Worm (Caenorhabditis elegans) whole organism, L1 larva: ENCODE results near the gene C14A4.7.
A peak's percentile ranks its signal among the peaks of the same experiment; 100 is the strongest.

Experiments
- C34B4.2 ChIP-seq: sonication (generic microtip); optimal IDR thresholded peaks from 2 replicates; lab custom pipeline; 2017; ENCODE audit warnings: mild to moderate bottlenecking, missing genetic modification characterization, missing compliant biosample characterization
- alr-1 ChIP-seq: fragments of 200-800 bp; sonication (Bioruptor generic); optimal IDR thresholded peaks from 2 replicates; lab custom pipeline; 2018; ENCODE audit warnings: borderline replicate concordance, mild to moderate bottlenecking, missing genetic modification characterization, missing compliant biosample characterization
- aly-2 ChIP-seq: fragments of 150-350 bp; optimal IDR thresholded peaks from 2 replicates; lab custom pipeline; 2014; ENCODE audit warnings: missing biosample characterization, missing genetic modification characterization
- blmp-1 ChIP-seq: fragments of 150-350 bp; optimal IDR thresholded peaks from 2 replicates; lab custom pipeline; 2014; ENCODE audit warnings: missing biosample characterization, missing genetic modification characterization
- ceh-8 ChIP-seq: fragments of 200-800 bp; sonication (Bioruptor generic); optimal IDR thresholded peaks from 2 replicates; lab custom pipeline; 2018; ENCODE audit warnings: mild to moderate bottlenecking, missing genetic modification characterization, moderate library complexity, missing compliant biosample characterization
- dpl-1 ChIP-seq, 3 experiments: fragments of 150-350 bp in 2 of 3; sonication (generic microtip) in 1 of 3; optimal IDR thresholded peaks; 2 replicates each; lab custom pipeline; 2014 to 2017; ENCODE audit warnings: missing biosample characterization in 3 of 3, missing genetic modification characterization in 3 of 3, missing genetic modification reagents in 3 of 3
- dsc-1 ChIP-seq: sonication (generic microtip); optimal IDR thresholded peaks from 2 replicates; lab custom pipeline; 2016; ENCODE audit warnings: mild to moderate bottlenecking, missing genetic modification characterization, missing compliant biosample characterization
- efl-1 ChIP-seq, 4 experiments: fragments of 150-350 bp; optimal IDR thresholded peaks in 3 of 4; peaks in 1 of 4; 1 replicate in 1 of 4; 2 replicates in 3 of 4; lab custom pipeline; 2014; ENCODE audit warnings: missing biosample characterization in 2 of 4, missing genetic modification characterization in 2 of 4, missing genetic modification reagents in 2 of 4
- efl-3 ChIP-seq: fragments of 200-800 bp; sonication (Bioruptor generic); optimal IDR thresholded peaks from 2 replicates; lab custom pipeline; 2018; ENCODE audit warnings: mild to moderate bottlenecking, missing genetic modification characterization, missing compliant biosample characterization
- egl-13 ChIP-seq: sonication (generic microtip); optimal IDR thresholded peaks from 2 replicates; lab custom pipeline; 2016; ENCODE audit warnings: missing genotype, missing genetic modification reagents, missing genetic modification characterization, missing compliant biosample characterization
- egl-27 ChIP-seq, 2 experiments: fragments of 150-350 bp in 1 of 2; sonication (generic microtip); optimal IDR thresholded peaks; 3 replicates each; lab custom pipeline; 2017 to 2018; ENCODE audit warnings: missing biosample characterization in 2 of 2, missing genetic modification characterization in 2 of 2, missing genetic modification reagents in 2 of 2
- ets-5 ChIP-seq: fragments of 200-800 bp; sonication (Bioruptor generic); IDR thresholded peaks from 2 replicates; pipeline ENCODE4 v1.3.6; 2022; ENCODE audit warnings: missing genetic modification characterization, missing compliant biosample characterization
- fkh-10 ChIP-seq: sonication (generic microtip); optimal IDR thresholded peaks from 2 replicates; lab custom pipeline; 2017; ENCODE audit warnings: missing biosample characterization, missing genetic modification reagents, missing genetic modification characterization
- fkh-8 ChIP-seq: sonication (generic microtip); optimal IDR thresholded peaks from 2 replicates; lab custom pipeline; 2016; ENCODE audit warnings: mild to moderate bottlenecking, missing genetic modification characterization, missing compliant biosample characterization
- grh-1 ChIP-seq: fragments of 200-800 bp; sonication (Bioruptor generic); IDR thresholded peaks from 2 replicates; pipeline ENCODE4 v1.3.6; 2022; ENCODE audit warnings: missing genetic modification reagents, missing genetic modification characterization, missing compliant biosample characterization
- hlh-17 ChIP-seq: fragments of 200-800 bp; sonication (Bioruptor generic); optimal IDR thresholded peaks from 2 replicates; lab custom pipeline; 2018; ENCODE audit warnings: missing genetic modification characterization, mild to moderate bottlenecking, missing compliant biosample characterization, moderate library complexity, borderline replicate concordance
- hlh-4 ChIP-seq: sonication (generic microtip); optimal IDR thresholded peaks from 2 replicates; lab custom pipeline; 2016; ENCODE audit warnings: mild to moderate bottlenecking, missing genetic modification characterization, missing compliant biosample characterization
- irx-1 ChIP-seq: sonication (generic microtip); optimal IDR thresholded peaks from 2 replicates; lab custom pipeline; 2016; ENCODE audit warnings: missing genetic modification characterization, missing compliant biosample characterization
- isw-1 ChIP-seq: fragments of 200-800 bp; sonication (Bioruptor generic); IDR thresholded peaks from 2 replicates; pipeline ENCODE4 v1.3.6; 2022; ENCODE audit warnings: missing genetic modification characterization, missing compliant biosample characterization
- jun-1 ChIP-seq: fragments of 150-350 bp; optimal IDR thresholded peaks from 2 replicates; lab custom pipeline; 2014; ENCODE audit warnings: missing biosample characterization, missing genetic modification reagents, missing genetic modification characterization
- lin-13 ChIP-seq: fragments of 150-350 bp; optimal IDR thresholded peaks from 2 replicates; lab custom pipeline; 2014; ENCODE audit warnings: missing biosample characterization, missing genetic modification reagents, missing genetic modification characterization
- lin-14 ChIP-seq: fragments of 200-800 bp; sonication (Bioruptor generic); optimal IDR thresholded peaks from 2 replicates; lab custom pipeline; 2018; ENCODE audit warnings: mild to moderate bottlenecking, missing genetic modification characterization, moderate library complexity, missing compliant biosample characterization
- lir-3 ChIP-seq: sonication (generic microtip); optimal IDR thresholded peaks from 2 replicates; lab custom pipeline; 2016; ENCODE audit warnings: mild to moderate bottlenecking, missing genetic modification characterization, moderate library complexity, missing compliant biosample characterization; ENCODE audit not compliant: poor library complexity
- mab-9 ChIP-seq: fragments of 200-800 bp; sonication (Bioruptor generic); IDR thresholded peaks from 2 replicates; pipeline ENCODE4 v1.3.6; 2022; ENCODE audit warnings: missing genetic modification reagents, missing genetic modification characterization, missing compliant biosample characterization
- mep-1 ChIP-seq: fragments of 150-350 bp; optimal IDR thresholded peaks from 2 replicates; lab custom pipeline; 2014; ENCODE audit warnings: missing biosample characterization, missing genetic modification characterization
- nhr-11 ChIP-seq: fragments of 150-350 bp; optimal IDR thresholded peaks from 2 replicates; lab custom pipeline; 2014; ENCODE audit warnings: missing biosample characterization, missing genetic modification characterization
- nhr-12 ChIP-seq: sonication (generic microtip); optimal IDR thresholded peaks from 2 replicates; lab custom pipeline; 2017; ENCODE audit warnings: missing biosample characterization, missing genetic modification characterization
- nhr-20 ChIP-seq: sonication (generic microtip); optimal IDR thresholded peaks from 2 replicates; lab custom pipeline; 2016; ENCODE audit warnings: mild to moderate bottlenecking, missing genetic modification characterization, missing compliant biosample characterization
- nhr-47 ChIP-seq: sonication (generic microtip); optimal IDR thresholded peaks from 2 replicates; lab custom pipeline; 2016; ENCODE audit warnings: mild to moderate bottlenecking, missing genetic modification characterization, moderate library complexity, missing compliant biosample characterization
- nhr-71 ChIP-seq: sonication (generic microtip); optimal IDR thresholded peaks from 2 replicates; lab custom pipeline; 2016; ENCODE audit warnings: mild to moderate bottlenecking, missing genetic modification characterization, moderate library complexity, missing compliant biosample characterization
- nhr-90 ChIP-seq: sonication (generic microtip); optimal IDR thresholded peaks from 2 replicates; lab custom pipeline; 2016; ENCODE audit warnings: mild to moderate bottlenecking, missing genetic modification characterization, missing compliant biosample characterization; ENCODE audit not compliant: poor library complexity
- pag-3 ChIP-seq: sonication (generic microtip); optimal IDR thresholded peaks from 2 replicates; lab custom pipeline; 2017; ENCODE audit warnings: missing genetic modification characterization, mild to moderate bottlenecking, missing compliant biosample characterization, antibody characterized with exemption, borderline replicate concordance; ENCODE audit not compliant: insufficient read depth
- pax-3 ChIP-seq: fragments of 200-800 bp; sonication (Bioruptor generic); optimal IDR thresholded peaks from 2 replicates; lab custom pipeline; 2018; ENCODE audit warnings: mild to moderate bottlenecking, missing genetic modification characterization, moderate library complexity, missing compliant biosample characterization
- pqm-1 ChIP-seq: sonication (generic microtip); optimal IDR thresholded peaks from 3 replicates; lab custom pipeline; 2017; ENCODE audit warnings: missing biosample characterization, missing genetic modification characterization
- sptf-1 ChIP-seq: fragments of 150-350 bp; optimal IDR thresholded peaks from 2 replicates; lab custom pipeline; 2014; ENCODE audit warnings: missing biosample characterization, missing genetic modification characterization
- sup-37 ChIP-seq: fragments of 200-800 bp; sonication (Bioruptor generic); optimal IDR thresholded peaks from 2 replicates; lab custom pipeline; 2018; ENCODE audit warnings: mild to moderate bottlenecking, missing genetic modification characterization, missing compliant biosample characterization
- tbx-2 ChIP-seq: sonication (generic microtip); optimal IDR thresholded peaks from 2 replicates; lab custom pipeline; 2016; ENCODE audit warnings: missing genetic modification characterization, missing compliant biosample characterization
- unc-130 ChIP-seq: fragments of 150-350 bp; optimal IDR thresholded peaks from 2 replicates; lab custom pipeline; 2017; ENCODE audit warnings: missing biosample characterization, missing genetic modification characterization, inconsistent platforms
- unc-98 ChIP-seq: fragments of 200-800 bp; sonication (Bioruptor generic); IDR thresholded peaks from 2 replicates; pipeline ENCODE4 v1.3.6; 2022; ENCODE audit warnings: missing genetic modification characterization, missing compliant biosample characterization
- zag-1 ChIP-seq: fragments of 150-350 bp; optimal IDR thresholded peaks from 2 replicates; lab custom pipeline; 2014; ENCODE audit warnings: missing biosample characterization, missing genetic modification characterization
- zip-4 ChIP-seq: fragments of 200-800 bp; sonication (Bioruptor generic); optimal IDR thresholded peaks from 2 replicates; lab custom pipeline; 2018; ENCODE audit warnings: mild to moderate bottlenecking, missing genetic modification characterization, moderate library complexity, missing compliant biosample characterization
- ztf-11 ChIP-seq, 2 experiments: sonication (generic microtip); optimal IDR thresholded peaks; 2 replicates each; lab custom pipeline; 2016 to 2017; ENCODE audit warnings: missing genetic modification characterization in 2 of 2, missing biosample characterization in 1 of 2, missing compliant biosample characterization in 1 of 2

C14A4.7 gene

ce11 chrII:10578843-10579430 is 17.4 kb downstream of the C14A4.7 start, which contains the start of gene rpb-6 (continued):
- TF ChIP-seq C34B4.2 (tag; lab: Kevin White, UChicago) (no peak), ceh-8 (no peak), fkh-10 (GFP tag; lab: Kevin White, UChicago) (no peak), egl-27 (tag; optimal IDR thresholded peaks at IDR 0.05; lab: Kevin White, UChicago) (no peak)

DNA sequence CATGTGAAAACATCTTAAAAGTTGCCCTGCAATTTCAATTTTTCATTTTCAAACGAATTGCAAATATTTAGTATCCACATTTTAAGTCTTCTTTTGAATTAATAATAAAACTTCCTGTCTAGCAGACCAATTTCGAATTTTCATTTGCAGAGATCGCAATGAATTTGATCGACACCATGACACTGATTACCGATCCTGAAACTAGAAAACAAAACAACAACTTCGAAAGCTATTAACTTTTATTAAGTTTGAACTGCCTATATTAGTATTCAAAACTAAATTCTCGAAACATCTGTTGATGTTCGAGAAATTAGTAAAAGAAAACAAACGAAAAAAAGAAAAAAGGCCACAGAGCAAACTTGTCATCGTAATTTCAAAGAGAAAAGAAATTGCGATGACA is 22.2 kb downstream of the C14A4.7 start:
- TF ChIP-seq egl-13 (tag; lab: Kevin White, UChicago), result no peak
- TF ChIP-seq pag-3, result no peak
- TF ChIP-seq nhr-20 (tag; lab: Kevin White, UChicago), result no peak
- no peak for TF ChIP-seq efl-1 (optimal IDR thresholded peaks at IDR 0.05; lab: Kevin White, UChicago)
- no peak for TF ChIP-seq efl-1 (GFP tag; optimal IDR thresholded peaks at IDR 0.05 in 1 of 2; lab: Kevin White, UChicago)
- TF ChIP-seq sup-37 (GFP tag; lab: Kevin White, UChicago), result no peak
- TF ChIP-seq pqm-1 (tag; lab: Kevin White, UChicago), result no peak
- TF ChIP-seq lin-13, result no peak
- no peak for TF ChIP-seq lin-14 (GFP tag; lab: Kevin White, UChicago)
- no peak for TF ChIP-seq ets-5
- TF ChIP-seq hlh-17 (GFP tag; lab: Kevin White, UChicago), result no peak

- TF ChIP-seq nhr-47 (tag; lab: Kevin White, UChicago) (no peak), C34B4.2 (tag; lab: Kevin White, UChicago) (no peak), ztf-11 (tag; optimal IDR thresholded peaks at IDR 0.05; lab: Kevin White, UChicago) (no peak), aly-2 (no peak), efl-1 (optimal IDR thresholded peaks at IDR 0.05; lab: Kevin White, UChicago) (no peak), efl-1 (GFP tag; optimal IDR thresholded peaks at IDR 0.05 in 1 of 2; lab: Kevin White, UChicago) (no peak), zag-1 (tag; lab: Kevin White, UChicago) (no peak), unc-130 (tag; lab: Kevin White, UChicago) (no peak), zip-4 (GFP tag; lab: Kevin White, UChicago) (no peak), mep-1 (tag; lab: Kevin White, UChicago) (no peak), efl-3 (GFP tag; lab: Kevin White, UChicago) (no peak), nhr-12 (tag; lab: Kevin White, UChicago) (no peak), grh-1 (GFP tag; lab: Robert Waterston, UW) (no peak), mab-9 (GFP tag; lab: Robert Waterston, UW) (no peak), blmp-1 (tag; lab: Kevin White, UChicago) (no peak)
Observed at ce11 chrII:10571967-10572366, 24.4 kb downstream of the C14A4.7 start, which contains the start of gene C06A1.3. C06A1.3 (plus strand) TSS chrII:10572267.

ce11 chrII:10570302-10570701 is 26.1 kb downstream of the C14A4.7 start, which contains the start of gene txt-13:
txt-13 (plus strand) TSS chrII:10570602.
- TF ChIP-seq sup-37 (GFP tag; lab: Kevin White, UChicago) (no peak), C34B4.2 (tag; lab: Kevin White, UChicago) (no peak), dpl-1 (GFP tag; optimal IDR thresholded peaks at IDR 0.05; lab: Kevin White, UChicago) (no peak), fkh-8 (tag; lab: Kevin White, UChicago) (no peak)

DNA sequence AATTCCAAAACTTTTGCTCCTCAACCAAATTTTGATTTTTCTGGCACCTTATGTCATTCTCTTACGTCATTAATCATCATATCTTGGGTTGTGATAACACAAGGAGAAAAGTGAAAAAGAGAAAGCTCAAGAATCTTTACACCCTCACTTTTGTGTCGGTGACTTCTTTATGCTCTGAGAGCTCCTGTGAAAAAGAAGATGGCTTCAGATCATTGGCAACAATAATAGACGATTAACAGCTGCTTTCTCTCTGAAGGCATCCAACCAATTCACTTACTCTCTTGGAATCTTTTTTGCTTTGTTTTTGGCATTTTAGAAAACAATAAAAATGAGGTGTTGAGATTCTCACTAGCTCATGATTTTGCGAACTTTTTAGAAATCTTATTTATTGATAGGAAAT is 26.9 kb downstream of the C14A4.7 start:
- TF ChIP-seq nhr-71 (peak; percentile 43), hlh-4 (tag; lab: Kevin White, UChicago) (no peak), isw-1 (GFP tag; lab: Robert Waterston, UW) (no peak), dsc-1 (tag; lab: Kevin White, UChicago) (no peak), efl-1 (optimal IDR thresholded peaks at IDR 0.05; lab: Kevin White, UChicago) (peak in 1 of 2 experiments; percentile 3), efl-1 (GFP tag; optimal IDR thresholded peaks at IDR 0.05 in 1 of 2; lab: Kevin White, UChicago) (no peak), nhr-90 (no peak), lir-3 (tag; lab: Kevin White, UChicago) (no peak), nhr-11 (tag; lab: Kevin White, UChicago) (no peak), jun-1 (no peak), alr-1 (no peak), mab-9 (GFP tag; lab: Robert Waterston, UW) (no peak), tbx-2 (tag; lab: Kevin White, UChicago) (no peak), sptf-1 (tag; lab: Kevin White, UChicago) (no peak), irx-1 (tag; lab: Kevin White, UChicago) (no peak), unc-98 (GFP tag; lab: Robert Waterston, UW) (no peak), lin-13 (no peak), C34B4.2 (tag; lab: Kevin White, UChicago) (no peak), pax-3 (tag; lab: Kevin White, UChicago) (no peak)
